Worm (Caenorhabditis elegans): Measurements from ENCODE around the gene melo-1.

- TF ChIP-seq lin-13 (GFP tag; optimal IDR thresholded peaks at IDR 0.05) = no peak
- TF ChIP-seq ceh-16 (tag; optimal IDR thresholded peaks at IDR 0.05) = no peak
- no peak for TF ChIP-seq elt-3 (tag; optimal IDR thresholded peaks at IDR 0.05)
- TF ChIP-seq snpc-4 (tag; optimal IDR thresholded peaks at IDR 0.05) = no peak
- TF ChIP-seq egl-27 (tag; optimal IDR thresholded peaks at IDR 0.05) = no peak
- no peak for TF ChIP-seq nhr-237 (tag; optimal IDR thresholded peaks at IDR 0.05)
- TF ChIP-seq skn-1 (tag; optimal IDR thresholded peaks at IDR 0.05) = no peak
- TF ChIP-seq mdl-1 (tag; optimal IDR thresholded peaks at IDR 0.05) = no peak
- no peak for TF ChIP-seq ama-1 (optimal IDR thresholded peaks at IDR 0.05)
- TF ChIP-seq nhr-12 (tag; optimal IDR thresholded peaks at IDR 0.05) = no peak
These were observed 4.6 kb upstream of the melo-1 start, which contains the start of gene Y57G11C.1130 for ce11 chrIV:14782211-14782610.

Measured in whole organism, L2 larva.